Fruit fly (Drosophila melanogaster) whole organism, wandering third instar larva: ENCODE data around the gene Est-Q.

ENCODE experiments used
- Abd-B ChIP-seq: fragments of >200 bp; optimal IDR thresholded peaks from 2 replicates; lab custom pipeline; 2017; ENCODE audit warnings: missing biosample characterization, missing genetic modification characterization
- CG32264 ChIP-seq: fragments of 200-800 bp; sonication (Bioruptor generic); optimal IDR thresholded peaks from 2 replicates; lab custom pipeline; 2016; ENCODE audit warnings: missing biosample characterization, missing genetic modification characterization
- CG9705 ChIP-seq: fragments of 200-800 bp; sonication (Bioruptor generic); optimal IDR thresholded peaks from 2 replicates; lab custom pipeline; 2018; ENCODE audit warnings: missing biosample characterization, mild to moderate bottlenecking, missing genetic modification characterization
- CrebA ChIP-seq: fragments of 200-800 bp; sonication (Bioruptor generic); optimal IDR thresholded peaks from 2 replicates; lab custom pipeline; 2016; ENCODE audit warnings: missing biosample characterization, mild to moderate bottlenecking, missing genetic modification characterization, borderline replicate concordance
- Dfd ChIP-seq: fragments of >200 bp; optimal IDR thresholded peaks from 2 replicates; lab custom pipeline; 2017; ENCODE audit warnings: missing biosample characterization, missing genetic modification characterization
- Dif ChIP-seq: fragments of 200-275, 200-300 bp; sonication (Bioruptor generic); optimal IDR thresholded peaks from 2 replicates; lab custom pipeline; 2018; ENCODE audit warnings: missing biosample characterization, missing genetic modification characterization; ENCODE audit not compliant: partially characterized antibody
- GATAd ChIP-seq: sonication (Bioruptor generic); optimal IDR thresholded peaks from 2 replicates; lab custom pipeline; 2016; ENCODE audit warnings: missing biosample characterization, missing genetic modification characterization
- HLH106 ChIP-seq: fragments of 200-800 bp; optimal IDR thresholded peaks from 3 replicates; lab custom pipeline; 2019; ENCODE audit warnings: missing biosample characterization, mild to moderate bottlenecking, missing genetic modification characterization, moderate library complexity
- Hnf4 ChIP-seq: fragments of 200-800 bp; sonication (Bioruptor generic); optimal IDR thresholded peaks from 2 replicates; lab custom pipeline; 2016; ENCODE audit warnings: missing biosample characterization, mild to moderate bottlenecking, missing genetic modification characterization
- Hr78 ChIP-seq: fragments of >200 bp; optimal IDR thresholded peaks from 2 replicates; lab custom pipeline; 2017; ENCODE audit warnings: missing biosample characterization, missing genetic modification characterization
- Hr83 ChIP-seq: fragments of 200-300 bp; sonication (Bioruptor generic); optimal IDR thresholded peaks from 2 replicates; lab custom pipeline; 2016; ENCODE audit warnings: missing biosample characterization, mild to moderate bottlenecking, missing genetic modification characterization, moderate library complexity; ENCODE audit not compliant: poor library complexity, severe bottlenecking
- Jra ChIP-seq: sonication (Bioruptor generic); optimal IDR thresholded peaks from 2 replicates; lab custom pipeline; 2016; ENCODE audit warnings: missing biosample characterization, missing genetic modification characterization
- Mio ChIP-seq: sonication (Bioruptor generic); optimal IDR thresholded peaks from 2 replicates; lab custom pipeline; 2016; ENCODE audit warnings: missing biosample characterization, missing genetic modification characterization
- Myc ChIP-seq: fragments of >200 bp; optimal IDR thresholded peaks from 2 replicates; lab custom pipeline; 2017
- N ChIP-seq: fragments of >200 bp; optimal IDR thresholded peaks from 2 replicates; lab custom pipeline; 2018; ENCODE audit warnings: missing biosample characterization, missing external identifiers, missing genetic modification characterization
- OdsH ChIP-seq: fragments of 200-800 bp; sonication (Bioruptor generic); optimal IDR thresholded peaks from 2 replicates; lab custom pipeline; 2016; ENCODE audit warnings: missing biosample characterization, mild to moderate bottlenecking, missing genetic modification characterization
- Rel ChIP-seq, 2 experiments: fragments of 200-800 bp; sonication (Bioruptor generic) in 1 of 2; optimal IDR thresholded peaks; 2 replicates in 1 of 2; 3 replicates in 1 of 2; lab custom pipeline; 2016 to 2019; ENCODE audit warnings: mild to moderate bottlenecking in 2 of 2, missing biosample characterization in 2 of 2, missing genetic modification characterization in 2 of 2, moderate library complexity in 1 of 2
- Sp1 ChIP-seq: fragments of 200-800 bp; sonication (Bioruptor generic); optimal IDR thresholded peaks from 3 replicates; lab custom pipeline; 2019; ENCODE audit warnings: missing biosample characterization, mild to moderate bottlenecking, missing genetic modification characterization, moderate library complexity
- Vsx2 ChIP-seq: fragments of 200-300, 225-300 bp; sonication (Bioruptor generic); optimal IDR thresholded peaks from 2 replicates; lab custom pipeline; 2018; ENCODE audit warnings: missing biosample characterization, missing genetic modification characterization; ENCODE audit not compliant: partially characterized antibody
- br ChIP-seq: fragments of 200-800 bp; sonication (Bioruptor generic); optimal IDR thresholded peaks from 2 replicates; lab custom pipeline; 2016; ENCODE audit warnings: missing biosample characterization, missing genetic modification characterization
- brk ChIP-seq: fragments of 200-800 bp; sonication (Bioruptor generic); optimal IDR thresholded peaks from 2 replicates; lab custom pipeline; 2016; ENCODE audit warnings: missing biosample characterization, mild to moderate bottlenecking, missing genetic modification characterization
- dl ChIP-seq, 2 experiments: fragments of 175-275, 200-275 bp in 1 of 2; fragments of 200-275 bp in 1 of 2; sonication (Bioruptor generic); optimal IDR thresholded peaks; lab custom pipeline; 2018; ENCODE audit warnings: mild to moderate bottlenecking in 2 of 2, missing biosample characterization in 2 of 2, missing genetic modification characterization in 2 of 2, moderate library complexity in 2 of 2; ENCODE audit not compliant: partially characterized antibody in 2 of 2, insufficient read depth in 1 of 2
- dmrt93B ChIP-seq: fragments of 200-800 bp; sonication (Bioruptor generic); optimal IDR thresholded peaks from 2 replicates; lab custom pipeline; 2018; ENCODE audit warnings: missing biosample characterization, mild to moderate bottlenecking, missing genetic modification characterization
- dsf ChIP-seq: sonication (Bioruptor generic); optimal IDR thresholded peaks from 2 replicates; lab custom pipeline; 2016; ENCODE audit warnings: missing biosample characterization, missing genetic modification characterization, borderline replicate concordance
- ey ChIP-seq: fragments of 200-800 bp; sonication (Bioruptor generic); optimal IDR thresholded peaks from 2 replicates; lab custom pipeline; 2016; ENCODE audit warnings: missing biosample characterization, missing genetic modification characterization
- foxo ChIP-seq, 2 experiments: fragments of 200-800 bp; sonication (Bioruptor generic); optimal IDR thresholded peaks; 2 replicates in 1 of 2; 3 replicates in 1 of 2; lab custom pipeline; 2016 to 2017; ENCODE audit warnings: missing biosample characterization in 2 of 2, missing genetic modification characterization in 2 of 2
- fru ChIP-seq: fragments of 200-800 bp; sonication (Bioruptor generic); optimal IDR thresholded peaks from 3 replicates; lab custom pipeline; 2016; ENCODE audit warnings: missing biosample characterization, mild to moderate bottlenecking, missing genetic modification characterization
- h ChIP-seq: fragments of 200-800 bp; sonication (Bioruptor generic); optimal IDR thresholded peaks from 3 replicates; lab custom pipeline; 2016; ENCODE audit warnings: missing biosample characterization, mild to moderate bottlenecking, missing genetic modification characterization
- jim ChIP-seq: fragments of 175-275, 200-325 bp; sonication (Bioruptor generic); optimal IDR thresholded peaks from 2 replicates; lab custom pipeline; 2016; ENCODE audit warnings: missing biosample characterization, mild to moderate bottlenecking, missing genetic modification characterization
- lola ChIP-seq: fragments of >200 bp; optimal IDR thresholded peaks from 2 replicates; lab custom pipeline; 2017; ENCODE audit warnings: missing biosample characterization, missing genetic modification characterization
- pan ChIP-seq: fragments of >200 bp; optimal IDR thresholded peaks from 2 replicates; lab custom pipeline; 2017
- psq ChIP-seq: fragments of 200-800 bp; sonication (Bioruptor generic); optimal IDR thresholded peaks from 3 replicates; lab custom pipeline; 2017; ENCODE audit warnings: missing biosample characterization, mild to moderate bottlenecking, missing genetic modification characterization, moderate library complexity
- rgr ChIP-seq: fragments of 200-800 bp; sonication (Bioruptor generic); optimal IDR thresholded peaks from 3 replicates; lab custom pipeline; 2016; ENCODE audit warnings: missing biosample characterization, mild to moderate bottlenecking, missing genetic modification characterization
- sage ChIP-seq: fragments of 200-800 bp; sonication (Bioruptor generic); optimal IDR thresholded peaks from 2 replicates; lab custom pipeline; 2016; ENCODE audit warnings: missing biosample characterization, mild to moderate bottlenecking, missing genetic modification characterization
- sv ChIP-seq: fragments of 200-800 bp; sonication (Bioruptor generic); optimal IDR thresholded peaks from 3 replicates; lab custom pipeline; 2016; ENCODE audit warnings: missing biosample characterization, missing genetic modification characterization
- tai ChIP-seq: sonication (Bioruptor generic); optimal IDR thresholded peaks from 2 replicates; lab custom pipeline; 2016; ENCODE audit warnings: missing biosample characterization, missing genetic modification characterization
- usp ChIP-seq: fragments of >200 bp; optimal IDR thresholded peaks from 2 replicates; lab custom pipeline; 2017; ENCODE audit warnings: missing biosample characterization, missing genetic modification characterization
- woc ChIP-seq: sonication (Bioruptor generic); optimal IDR thresholded peaks from 2 replicates; lab custom pipeline; 2016; ENCODE audit warnings: missing biosample characterization, mild to moderate bottlenecking, missing genetic modification characterization

Est-Q gene

DNA sequence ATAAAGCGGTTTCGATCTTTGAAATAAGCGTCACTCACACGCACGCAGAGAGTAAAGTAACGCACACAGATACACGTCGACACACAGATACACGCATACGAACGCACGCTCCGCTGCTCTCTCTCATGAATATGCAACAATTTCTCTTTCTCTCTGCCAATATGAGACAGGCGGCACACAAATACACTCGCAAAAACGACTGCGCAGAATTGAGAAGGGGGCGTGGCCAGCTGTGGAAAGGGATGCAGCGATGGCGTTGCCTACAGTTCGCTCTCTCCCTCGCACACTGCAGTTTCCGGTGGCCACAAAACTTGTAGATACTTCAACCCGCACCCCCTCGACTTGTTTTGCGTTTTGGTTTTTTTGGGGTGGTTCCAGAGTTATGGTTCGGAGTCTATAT lies 21.6 kb upstream of the Est-Q start:
- TF ChIP-seq woc (GFP tag; lab: Kevin White, UChicago) (no peak), fru (GFP tag; lab: Kevin White, UChicago) (peak; percentile 48), psq (peak; percentile 14), Rel (GFP tag; optimal IDR thresholded peaks at IDR 0.05; lab: Kevin White, UChicago) (no peak), Rel (tag; optimal IDR thresholded peaks at IDR 0.05; lab: Kevin White, UChicago) (no peak), GATAd (GFP tag; lab: Kevin White, UChicago) (no peak), pan (lab: Kevin White, UChicago) (no peak), h (GFP tag; lab: Kevin White, UChicago) (peak; percentile 44), br (peak; percentile 38), Mio (GFP tag; lab: Kevin White, UChicago) (no peak), brk (GFP tag; lab: Kevin White, UChicago) (no peak), tai (GFP tag; lab: Kevin White, UChicago) (no peak), foxo (GFP tag; optimal IDR thresholded peaks at IDR 0.05; lab: Kevin White, UChicago) (peak in 1 of 2 experiments; percentile 31), lola (no peak), rgr (GFP tag; lab: Kevin White, UChicago) (peak; percentile 71), Myc (lab: Kevin White, UChicago) (no peak), Dif (peak; percentile 52), ey (GFP tag; lab: Kevin White, UChicago) (no peak), Hr78 (peak; percentile 15), Dfd (GFP tag; lab: Kevin White, UChicago) (no peak), N (GFP tag; lab: Kevin White, UChicago) (peak; percentile 73), CrebA (GFP tag; lab: Kevin White, UChicago) (no peak), Hnf4 (GFP tag; lab: Kevin White, UChicago) (no peak), sage (GFP tag; lab: Kevin White, UChicago) (no peak), Hr83 (GFP tag; lab: Kevin White, UChicago) (peak; percentile 54), dmrt93B (GFP tag; lab: Kevin White, UChicago) (peak; percentile 69), sv (GFP tag; lab: Kevin White, UChicago) (no peak), Abd-B (GFP tag; lab: Kevin White, UChicago) (no peak), dsf (GFP tag; lab: Kevin White, UChicago) (no peak), Sp1 (GFP tag; lab: Kevin White, UChicago) (no peak), OdsH (peak; percentile 48), jim (GFP tag; lab: Kevin White, UChicago) (no peak), CG32264 (no peak), CG9705 (GFP tag; lab: Kevin White, UChicago) (peak; percentile 70), Jra (GFP tag; lab: Kevin White, UChicago) (peak; percentile 18), dl (GFP tag; optimal IDR thresholded peaks at IDR 0.05; lab: Kevin White, UChicago; ENCODE audit: insufficient read depth in 1 of 2, partially characterized antibody in 2 of 2) (peak in 1 of 2 experiments; percentile 72), usp (GFP tag; lab: Kevin White, UChicago) (no peak), HLH106 (peak; percentile 51), Vsx2 (GFP tag; lab: Kevin White, UChicago) (peak; percentile 22)
- TF ChIP-seq, all 38 proteins: peak for 17

- TF ChIP-seq brk (GFP tag; lab: Kevin White, UChicago), result no peak
- TF ChIP-seq CG32264, result no peak
- TF ChIP-seq br, result no peak
- TF ChIP-seq Hr78, result no peak
- no peak for TF ChIP-seq N (GFP tag; lab: Kevin White, UChicago)
- no peak for TF ChIP-seq sage (GFP tag; lab: Kevin White, UChicago)
- TF ChIP-seq Jra (GFP tag; lab: Kevin White, UChicago), result no peak
- TF ChIP-seq lola, result no peak
- no peak for TF ChIP-seq jim (GFP tag; lab: Kevin White, UChicago)
- TF ChIP-seq Vsx2 (GFP tag; lab: Kevin White, UChicago), result no peak
Measured at dm6 chr3L:21482100-21482499, 19.1 kb upstream of the Est-Q start.
